Worm (Caenorhabditis elegans) whole organism, late embryonic: ENCODE measurements around the gene exos-8.

ENCODE experiments used
- F13H6.1 ChIP-seq: sonication (generic microtip); optimal IDR thresholded peaks from 2 replicates; lab custom pipeline; 2016; ENCODE audit warnings: missing genetic modification characterization, missing compliant biosample characterization
- T23F11.4 ChIP-seq: fragments of 200-800 bp; sonication (Bioruptor generic); optimal IDR thresholded peaks from 2 replicates; lab custom pipeline; 2018; ENCODE audit warnings: mild to moderate bottlenecking, missing genetic modification characterization, missing compliant biosample characterization
- ahr-1 ChIP-seq: sonication (generic microtip); optimal IDR thresholded peaks from 2 replicates; lab custom pipeline; 2016; ENCODE audit warnings: missing genetic modification characterization, missing compliant biosample characterization
- ama-1 ChIP-seq: fragments of 150-350 bp; optimal IDR thresholded peaks from 2 replicates; lab custom pipeline; 2014
- ceh-14 ChIP-seq: sonication (generic microtip); optimal IDR thresholded peaks from 2 replicates; lab custom pipeline; 2016; ENCODE audit warnings: missing genotype, missing genetic modification characterization, missing compliant biosample characterization
- ceh-19 ChIP-seq: fragments of 200-800 bp; sonication (Bioruptor generic); optimal IDR thresholded peaks from 2 replicates; lab custom pipeline; 2018; ENCODE audit warnings: mild to moderate bottlenecking, missing genetic modification characterization, missing compliant biosample characterization
- ceh-22 ChIP-seq: sonication (generic microtip); optimal IDR thresholded peaks from 2 replicates; lab custom pipeline; 2017; ENCODE audit warnings: missing biosample characterization, missing genetic modification characterization
- ceh-30 ChIP-seq: fragments of 150-350 bp; optimal IDR thresholded peaks from 2 replicates; lab custom pipeline; 2014; ENCODE audit warnings: missing biosample characterization, missing genetic modification characterization
- ceh-34 ChIP-seq: sonication (generic microtip); optimal IDR thresholded peaks from 2 replicates; lab custom pipeline; 2016; ENCODE audit warnings: mild to moderate bottlenecking, missing genetic modification characterization, missing compliant biosample characterization
- ceh-48 ChIP-seq: sonication (generic microtip); optimal IDR thresholded peaks from 2 replicates; lab custom pipeline; 2016; ENCODE audit warnings: missing genetic modification characterization, inconsistent platforms, missing compliant biosample characterization
- ceh-9 ChIP-seq: sonication (generic microtip); optimal IDR thresholded peaks from 2 replicates; lab custom pipeline; 2016; ENCODE audit warnings: mild to moderate bottlenecking, missing genetic modification characterization, inconsistent platforms, missing compliant biosample characterization
- che-1 ChIP-seq: sonication (generic microtip); optimal IDR thresholded peaks from 2 replicates; lab custom pipeline; 2016; ENCODE audit warnings: mild to moderate bottlenecking, missing genetic modification characterization, missing compliant biosample characterization
- elt-2 ChIP-seq: sonication (generic microtip); optimal IDR thresholded peaks from 2 replicates; lab custom pipeline; 2016; ENCODE audit warnings: missing genetic modification reagents, missing genetic modification characterization, missing compliant biosample characterization
- ets-4 ChIP-seq: sonication (generic microtip); optimal IDR thresholded peaks from 2 replicates; lab custom pipeline; 2016; ENCODE audit warnings: missing genetic modification characterization, missing compliant biosample characterization
- fkh-10 ChIP-seq: fragments of 150-350 bp; optimal IDR thresholded peaks from 2 replicates; lab custom pipeline; 2014; ENCODE audit warnings: missing biosample characterization, missing genetic modification reagents, missing genetic modification characterization
- hlh-15 ChIP-seq: sonication (generic microtip); optimal IDR thresholded peaks from 2 replicates; lab custom pipeline; 2016; ENCODE audit warnings: missing genetic modification characterization, missing compliant biosample characterization
- hlh-30 ChIP-seq: sonication (generic microtip); optimal IDR thresholded peaks from 2 replicates; lab custom pipeline; 2017; ENCODE audit warnings: antibody characterized with exemption, missing genetic modification characterization, missing compliant biosample characterization; ENCODE audit not compliant: insufficient read depth
- hlh-6 ChIP-seq: sonication (generic microtip); optimal IDR thresholded peaks from 2 replicates; lab custom pipeline; 2016; ENCODE audit warnings: missing genotype, missing genetic modification characterization, missing compliant biosample characterization
- hlh-8 ChIP-seq: sonication (generic microtip); optimal IDR thresholded peaks from 2 replicates; lab custom pipeline; 2016; ENCODE audit warnings: missing genotype, missing genetic modification characterization, missing compliant biosample characterization
- lim-6 ChIP-seq: sonication (generic microtip); optimal IDR thresholded peaks from 2 replicates; lab custom pipeline; 2016; ENCODE audit warnings: missing genetic modification characterization, missing compliant biosample characterization
- madf-2 ChIP-seq: sonication (generic microtip); optimal IDR thresholded peaks from 2 replicates; lab custom pipeline; 2017; ENCODE audit warnings: missing genetic modification characterization, missing compliant biosample characterization
- nhr-232 ChIP-seq: sonication (generic microtip); optimal IDR thresholded peaks from 2 replicates; lab custom pipeline; 2016; ENCODE audit warnings: missing genetic modification characterization, missing compliant biosample characterization
- npax-4 ChIP-seq: sonication (generic microtip); optimal IDR thresholded peaks from 2 replicates; lab custom pipeline; 2016; ENCODE audit warnings: missing genetic modification characterization, missing compliant biosample characterization
- odd-2 ChIP-seq: sonication (generic microtip); optimal IDR thresholded peaks from 2 replicates; lab custom pipeline; 2017; ENCODE audit warnings: antibody characterized with exemption, mild to moderate bottlenecking, missing genetic modification characterization, missing compliant biosample characterization
- pag-3 ChIP-seq: sonication (generic microtip); optimal IDR thresholded peaks from 2 replicates; lab custom pipeline; 2016; ENCODE audit warnings: missing compliant biosample characterization, missing genetic modification characterization, borderline replicate concordance
- pat-9 ChIP-seq: fragments of 200-800 bp; sonication (Bioruptor generic); optimal IDR thresholded peaks from 2 replicates; lab custom pipeline; 2018; ENCODE audit warnings: mild to moderate bottlenecking, missing genetic modification characterization, moderate library complexity, missing compliant biosample characterization
- pax-1 ChIP-seq: fragments of 150-350 bp; optimal IDR thresholded peaks from 2 replicates; lab custom pipeline; 2014; ENCODE audit warnings: missing biosample characterization, missing genetic modification characterization
- pha-2 ChIP-seq: sonication (generic microtip); optimal IDR thresholded peaks from 2 replicates; lab custom pipeline; 2017; ENCODE audit warnings: mild to moderate bottlenecking, missing genetic modification characterization, missing compliant biosample characterization
- pha-4 ChIP-seq: fragments of 150-350 bp; optimal IDR thresholded peaks from 2 replicates; lab custom pipeline; 2018; ENCODE audit warnings: missing biosample characterization, missing genetic modification reagents, missing genetic modification characterization
- rnt-1 ChIP-seq: sonication (generic microtip); optimal IDR thresholded peaks from 2 replicates; lab custom pipeline; 2016; ENCODE audit warnings: missing genetic modification characterization, missing compliant biosample characterization
- sdc-2 ChIP-seq: sonication (generic microtip); optimal IDR thresholded peaks from 2 replicates; lab custom pipeline; 2016; ENCODE audit warnings: missing genotype, missing genetic modification characterization, missing compliant biosample characterization
- sox-4 ChIP-seq: sonication (generic microtip); optimal IDR thresholded peaks from 2 replicates; lab custom pipeline; 2017; ENCODE audit warnings: mild to moderate bottlenecking, missing genetic modification characterization, inconsistent platforms, missing compliant biosample characterization
- syd-9 ChIP-seq: sonication (generic microtip); optimal IDR thresholded peaks from 2 replicates; lab custom pipeline; 2016; ENCODE audit warnings: mild to moderate bottlenecking, missing genetic modification characterization, moderate library complexity, missing compliant biosample characterization
- tbx-2 ChIP-seq: sonication (generic microtip); optimal IDR thresholded peaks from 2 replicates; lab custom pipeline; 2016; ENCODE audit warnings: missing genetic modification characterization, missing compliant biosample characterization
- unc-86 ChIP-seq: sonication (generic microtip); optimal IDR thresholded peaks from 2 replicates; lab custom pipeline; 2016; ENCODE audit warnings: missing genetic modification characterization, missing compliant biosample characterization
- zip-5 ChIP-seq: sonication (generic microtip); optimal IDR thresholded peaks from 2 replicates; lab custom pipeline; 2016; ENCODE audit warnings: missing genetic modification characterization, missing compliant biosample characterization
- ztf-16 ChIP-seq: sonication (generic microtip); optimal IDR thresholded peaks from 2 replicates; lab custom pipeline; 2017; ENCODE audit warnings: missing genetic modification characterization, missing compliant biosample characterization

The exos-8 gene

DNA sequence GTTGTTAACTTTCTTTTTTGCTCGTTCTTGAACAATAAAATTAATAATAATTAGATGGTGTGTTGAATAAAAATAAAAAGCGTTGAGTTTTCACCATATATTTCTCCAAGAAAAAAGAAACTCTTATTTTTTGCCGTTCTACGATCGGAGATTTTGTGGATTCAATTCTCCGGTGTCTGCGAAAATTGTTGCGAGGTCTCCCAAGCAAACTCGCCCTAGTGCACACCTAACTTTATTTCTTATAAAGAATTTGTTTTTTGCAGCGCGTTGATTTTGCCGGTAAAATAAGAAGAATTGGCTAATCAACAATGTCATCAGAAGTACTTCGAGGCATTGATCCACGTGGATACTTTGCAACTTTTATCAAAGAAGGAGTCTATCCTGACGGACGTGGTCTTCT is at the start of gene exos-8 (continued):
- no peak for TF ChIP-seq pat-9 (tag; lab: Kevin White, UChicago)
- TF ChIP-seq che-1, result no peak
- TF ChIP-seq sdc-2, result no peak
- no peak for TF ChIP-seq ama-1 (lab: Kevin White, UChicago)
- peak; percentile 30 for TF ChIP-seq ztf-16 (tag; lab: Kevin White, UChicago)
- TF ChIP-seq lim-6 (tag; lab: Kevin White, UChicago), result peak; percentile 74
- TF ChIP-seq ets-4, result peak; percentile 76
- TF ChIP-seq unc-86 (tag; lab: Kevin White, UChicago), result peak; percentile 49
- peak; percentile 58 for TF ChIP-seq ahr-1
- TF ChIP-seq tbx-2 (tag; lab: Kevin White, UChicago), result peak; percentile 96
- TF ChIP-seq ceh-14 (tag; lab: Kevin White, UChicago), result peak; percentile 91
- peak; percentile 39 for TF ChIP-seq hlh-6
- no peak for TF ChIP-seq elt-2
- no peak for TF ChIP-seq hlh-30 (tag; lab: Kevin White, UChicago)
- TF ChIP-seq fkh-10 (GFP tag; lab: Kevin White, UChicago), result no peak
- peak; percentile 9 for TF ChIP-seq madf-2 (tag; lab: Kevin White, UChicago)

DNA sequence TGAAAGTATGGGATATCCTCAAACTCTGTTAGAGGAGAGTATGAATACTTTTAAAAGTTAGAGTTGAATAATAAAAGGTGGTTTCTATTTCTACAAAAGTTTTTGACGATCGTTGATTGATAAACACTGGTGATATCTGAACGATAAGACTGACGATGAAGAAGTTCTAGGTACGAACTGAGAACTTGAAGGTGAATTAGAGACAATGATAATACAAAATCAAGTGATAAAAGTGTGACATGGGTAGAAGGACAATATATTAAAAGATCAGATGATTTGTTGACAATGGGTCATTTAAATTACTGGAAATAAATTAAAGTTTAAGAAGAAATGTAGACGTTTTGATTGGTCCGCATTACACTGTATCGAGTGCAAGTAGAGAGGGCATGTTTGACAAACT is 46.1 kb upstream of the exos-8 start, which contains the start of gene C18H9.5:
Gene C18H9.5, minus strand, starts transcription at position 179 of the 400 bp plus-strand sequence.
- no peak for TF ChIP-seq ceh-14 (tag; lab: Kevin White, UChicago)
- TF ChIP-seq hlh-6, result no peak
- no peak for TF ChIP-seq madf-2 (tag; lab: Kevin White, UChicago)
- no peak for TF ChIP-seq ets-4
- TF ChIP-seq pax-1 (tag; lab: Kevin White, UChicago), result no peak
- TF ChIP-seq syd-9 (tag; lab: Kevin White, UChicago), result no peak
- TF ChIP-seq ama-1 (lab: Kevin White, UChicago), result no peak
- TF ChIP-seq hlh-30 (tag; lab: Kevin White, UChicago), result no peak
- TF ChIP-seq F13H6.1 (tag; lab: Kevin White, UChicago), result no peak
- TF ChIP-seq pha-4 (tag; lab: Kevin White, UChicago), result no peak
- no peak for TF ChIP-seq ztf-16 (tag; lab: Kevin White, UChicago)
- no peak for TF ChIP-seq zip-5
- TF ChIP-seq pag-3, result no peak
- TF ChIP-seq ceh-30, result no peak
- no peak for TF ChIP-seq T23F11.4 (GFP tag; lab: Kevin White, UChicago)
- no peak for TF ChIP-seq ceh-19 (GFP tag; lab: Kevin White, UChicago)
- TF ChIP-seq, all 69 proteins: peak for 0

ce11 chrII:6698784-6699183 is 42.7 kb upstream of the exos-8 start, which contains the start of gene C18H9.1:
Gene C18H9.1, plus strand, starts transcription at chrII:6699084.
- TF ChIP-seq ceh-9 (tag; lab: Kevin White, UChicago) (no peak), ceh-34 (tag; lab: Kevin White, UChicago) (no peak), hlh-8 (tag; lab: Kevin White, UChicago) (no peak), madf-2 (tag; lab: Kevin White, UChicago) (no peak)

DNA sequence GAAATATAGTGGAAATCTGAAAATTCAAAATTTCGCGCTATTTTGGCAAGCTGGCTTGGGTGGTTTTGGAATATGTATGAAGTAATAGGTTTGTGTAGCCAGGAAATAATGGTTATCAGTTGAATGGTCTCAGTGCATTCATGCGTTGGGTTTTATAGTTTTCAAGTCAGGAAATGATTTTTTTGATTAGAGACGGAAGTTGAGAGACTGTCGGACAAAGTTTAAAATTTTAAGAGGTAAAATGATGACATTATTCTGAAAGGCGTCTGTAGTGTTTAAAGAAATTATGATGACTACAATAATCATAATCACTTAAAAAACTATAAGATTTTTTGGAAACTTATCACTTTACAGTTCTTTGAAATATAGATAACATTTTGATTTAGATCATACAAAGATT is 40.0 kb upstream of the exos-8 start, which contains the start of gene C18H9.6:
Gene C18H9.6, minus strand, starts transcription at position 129 of the 400 bp plus-strand sequence.
- TF ChIP-seq madf-2 (tag; lab: Kevin White, UChicago) (no peak), npax-4 (tag; lab: Kevin White, UChicago) (no peak), pha-2 (tag; lab: Kevin White, UChicago) (no peak), ceh-48 (no peak), odd-2 (tag; lab: Kevin White, UChicago) (no peak), ets-4 (no peak), ceh-22 (tag; lab: Kevin White, UChicago) (no peak), ceh-34 (tag; lab: Kevin White, UChicago) (no peak), hlh-15 (tag; lab: Kevin White, UChicago) (no peak), rnt-1 (tag; lab: Kevin White, UChicago) (no peak), sox-4 (tag; lab: Kevin White, UChicago) (no peak), nhr-232 (tag; lab: Kevin White, UChicago) (no peak)
- TF ChIP-seq, all 69 proteins: peak for 0
